Fruit fly (Drosophila melanogaster) whole organism, embryonic: ENCODE measurements around the gene CG17207.
A peak's percentile ranks its signal among the peaks of the same experiment; 100 is the strongest.

Experiments used
- B-H2 ChIP-seq: fragments of 200-800 bp; sonication (Bioruptor generic); optimal IDR thresholded peaks from 2 replicates; lab custom pipeline; 2018; ENCODE audit warnings: missing biosample characterization, mild to moderate bottlenecking, missing genetic modification characterization
- CG1024 ChIP-seq: fragments of 200-800 bp; sonication (Bioruptor generic); IDR thresholded peaks from 2 replicates; pipeline ENCODE4 v1.3.6; 2022; ENCODE audit warnings: missing biosample characterization, missing genetic modification characterization
- CG11504 ChIP-seq: fragments of 200-800 bp; sonication (Bioruptor generic); optimal IDR thresholded peaks from 3 replicates; lab custom pipeline; 2019; ENCODE audit warnings: missing biosample characterization, mild to moderate bottlenecking, missing genetic modification characterization, moderate library complexity
- CG16813 ChIP-seq: fragments of 200-800 bp; sonication (Bioruptor generic); IDR thresholded peaks from 3 replicates; pipeline ENCODE4 v1.3.6; 2022; ENCODE audit warnings: missing biosample characterization, missing genetic modification characterization; ENCODE audit not compliant: partially characterized antibody
- CG16815 ChIP-seq: fragments of 200-800 bp; sonication (Bioruptor generic); optimal IDR thresholded peaks from 3 replicates; lab custom pipeline; 2017; ENCODE audit warnings: missing biosample characterization, mild to moderate bottlenecking, missing genetic modification characterization
- CG18476 ChIP-seq: fragments of 200-800 bp; sonication (Bioruptor generic); optimal IDR thresholded peaks from 2 replicates; lab custom pipeline; 2016; ENCODE audit warnings: missing biosample characterization, mild to moderate bottlenecking, missing genetic modification characterization
- CG18764 ChIP-seq: fragments of 200-800 bp; sonication (Bioruptor generic); optimal IDR thresholded peaks from 3 replicates; lab custom pipeline; 2016; ENCODE audit warnings: missing biosample characterization, missing genetic modification characterization
- CG33213 ChIP-seq: fragments of 200-800 bp; sonication (Bioruptor generic); optimal IDR thresholded peaks from 3 replicates; lab custom pipeline; 2016; ENCODE audit warnings: missing biosample characterization, missing genetic modification characterization
- CG34224 ChIP-seq: fragments of 200-800 bp; sonication (Bioruptor generic); IDR thresholded peaks from 3 replicates; pipeline ENCODE4 v1.3.6; 2022; ENCODE audit warnings: missing biosample characterization, missing genetic modification characterization; ENCODE audit not compliant: partially characterized antibody
- CG5180 ChIP-seq: fragments of 200-800 bp; sonication (Bioruptor generic); optimal IDR thresholded peaks from 3 replicates; lab custom pipeline; 2017; ENCODE audit warnings: missing biosample characterization, missing genetic modification characterization, mild to moderate bottlenecking, moderate library complexity, missing genetic modification reagents
- CG5245 ChIP-seq: fragments of 200-800 bp; sonication (Bioruptor generic); optimal IDR thresholded peaks from 3 replicates; lab custom pipeline; 2016; ENCODE audit warnings: missing biosample characterization, missing genetic modification characterization
- CG6175 ChIP-seq: fragments of 200-800 bp; sonication (Bioruptor generic); IDR thresholded peaks from 3 replicates; pipeline ENCODE4 v1.3.6; 2022; ENCODE audit warnings: missing biosample characterization, missing genetic modification characterization
- CG7271 ChIP-seq: fragments of 200-800 bp; sonication (Bioruptor generic); optimal IDR thresholded peaks from 2 replicates; lab custom pipeline; 2018; ENCODE audit warnings: missing biosample characterization, mild to moderate bottlenecking, missing genetic modification characterization, moderate library complexity
- CG8388 ChIP-seq: fragments of 200-800 bp; sonication (Bioruptor generic); optimal IDR thresholded peaks from 2 replicates; lab custom pipeline; 2019; ENCODE audit warnings: missing biosample characterization, mild to moderate bottlenecking, missing genetic modification characterization, moderate library complexity
- CG9437 ChIP-seq: fragments of 200-800 bp; sonication (Bioruptor generic); optimal IDR thresholded peaks from 2 replicates; lab custom pipeline; 2018; ENCODE audit warnings: missing biosample characterization, mild to moderate bottlenecking, missing genetic modification characterization
- CG9609 ChIP-seq: fragments of 200-800 bp; sonication (Bioruptor generic); optimal IDR thresholded peaks from 3 replicates; lab custom pipeline; 2016; ENCODE audit warnings: missing biosample characterization, missing genetic modification characterization
- Dek ChIP-seq: fragments of 200-800 bp; sonication (Bioruptor generic); optimal IDR thresholded peaks from 3 replicates; lab custom pipeline; 2019; ENCODE audit warnings: missing biosample characterization, mild to moderate bottlenecking, missing genetic modification characterization, moderate library complexity
- ERR ChIP-seq: fragments of 200-800 bp; sonication (Bioruptor generic); optimal IDR thresholded peaks from 2 replicates; lab custom pipeline; 2016; ENCODE audit warnings: missing biosample characterization, missing genetic modification characterization
- Ets97D ChIP-seq: fragments of 200-800 bp; sonication (Bioruptor generic); optimal IDR thresholded peaks from 3 replicates; lab custom pipeline; 2016; ENCODE audit warnings: missing biosample characterization, missing genetic modification characterization
- HLHmδ ChIP-seq: fragments of 200-800 bp; sonication (Bioruptor generic); optimal IDR thresholded peaks from 2 replicates; lab custom pipeline; 2018; ENCODE audit warnings: missing biosample characterization, mild to moderate bottlenecking, missing genetic modification characterization, moderate library complexity
- Mad ChIP-seq: fragments of 200-800 bp; sonication (Bioruptor generic); optimal IDR thresholded peaks from 2 replicates; lab custom pipeline; 2016; ENCODE audit warnings: missing biosample characterization, missing genetic modification characterization
- Six4 ChIP-seq: fragments of 200-800 bp; sonication (Bioruptor generic); optimal IDR thresholded peaks from 2 replicates; lab custom pipeline; 2016; ENCODE audit warnings: missing biosample characterization, missing genetic modification characterization
- Ssrp ChIP-seq: fragments of 200-800 bp; sonication (Bioruptor generic); optimal IDR thresholded peaks from 2 replicates; lab custom pipeline; 2018; ENCODE audit warnings: missing biosample characterization, mild to moderate bottlenecking, missing genetic modification characterization, moderate library complexity
- Xrp1 ChIP-seq: fragments of 200-800 bp; sonication (Bioruptor generic); IDR thresholded peaks from 2 replicates; pipeline ENCODE4 v1.3.6; 2022; ENCODE audit warnings: missing biosample characterization, missing genetic modification characterization
- ato ChIP-seq: fragments of 200-800 bp; sonication (Bioruptor generic); IDR thresholded peaks from 2 replicates; pipeline ENCODE4 v1.3.6; 2022; ENCODE audit warnings: missing biosample characterization, missing genetic modification characterization; ENCODE audit not compliant: partially characterized antibody
- az2 ChIP-seq: fragments of 200-800 bp; sonication (Bioruptor generic); optimal IDR thresholded peaks from 3 replicates; lab custom pipeline; 2016; ENCODE audit warnings: missing biosample characterization, missing genetic modification characterization
- bigmax ChIP-seq: fragments of 200-800 bp; sonication (Bioruptor generic); optimal IDR thresholded peaks from 2 replicates; lab custom pipeline; 2018; ENCODE audit warnings: missing biosample characterization, mild to moderate bottlenecking, missing genetic modification characterization
- ci ChIP-seq: fragments of 200-800 bp; sonication (Bioruptor generic); IDR thresholded peaks from 3 replicates; pipeline ENCODE4 v1.3.6; 2022; ENCODE audit warnings: missing biosample characterization, missing genetic modification characterization
- dm ChIP-seq: fragments of 200-800 bp; sonication (Bioruptor generic); optimal IDR thresholded peaks from 3 replicates; lab custom pipeline; 2016; ENCODE audit warnings: missing biosample characterization, missing genetic modification characterization
- gsb ChIP-seq: fragments of 200-800 bp; sonication (Bioruptor generic); IDR thresholded peaks from 2 replicates; pipeline ENCODE4 v1.3.6; 2022; ENCODE audit warnings: missing biosample characterization, missing genetic modification characterization
- hb ChIP-seq: fragments of 200-800 bp; sonication (Bioruptor generic); IDR thresholded peaks from 3 replicates; pipeline ENCODE4 v1.3.6; 2022; ENCODE audit warnings: missing biosample characterization, missing genetic modification characterization; ENCODE audit not compliant: partially characterized antibody
- her ChIP-seq: fragments of 200-800 bp; sonication (Bioruptor generic); optimal IDR thresholded peaks from 2 replicates; lab custom pipeline; 2016; ENCODE audit warnings: missing biosample characterization, missing genetic modification characterization
- insv ChIP-seq, 2 experiments: fragments of 200-800 bp; sonication (Bioruptor generic); optimal IDR thresholded peaks; 3 replicates each; lab custom pipeline; 2016 to 2018; ENCODE audit warnings: missing biosample characterization in 2 of 2, missing genetic modification characterization in 2 of 2
- knrl ChIP-seq: fragments of 200-800 bp; sonication (Bioruptor generic); IDR thresholded peaks from 3 replicates; pipeline ENCODE4 v1.3.6; 2022; ENCODE audit warnings: missing biosample characterization, missing genetic modification characterization; ENCODE audit not compliant: partially characterized antibody
- ranshi ChIP-seq: fragments of 200-800 bp; sonication (Bioruptor generic); IDR thresholded peaks from 2 replicates; pipeline ENCODE4 v1.3.6; 2022; ENCODE audit warnings: missing biosample characterization, missing genetic modification characterization
- rib ChIP-seq: fragments of 200-800 bp; sonication (Bioruptor generic); IDR thresholded peaks from 2 replicates; pipeline ENCODE4 v1.3.6; 2022; ENCODE audit warnings: missing biosample characterization, missing genetic modification characterization
- schlank ChIP-seq: fragments of 200-800 bp; sonication (Bioruptor generic); optimal IDR thresholded peaks from 2 replicates; lab custom pipeline; 2018; ENCODE audit warnings: missing biosample characterization, mild to moderate bottlenecking, missing genetic modification characterization
- sima ChIP-seq: fragments of 200-800 bp; sonication (Bioruptor generic); optimal IDR thresholded peaks from 2 replicates; lab custom pipeline; 2016; ENCODE audit warnings: missing biosample characterization, missing genetic modification characterization
- slbo ChIP-seq: fragments of 200-800 bp; sonication (Bioruptor generic); IDR thresholded peaks from 2 replicates; pipeline ENCODE4 v1.3.6; 2022; ENCODE audit warnings: missing biosample characterization, missing genetic modification characterization
- sna ChIP-seq: fragments of 200-800 bp; sonication (Bioruptor generic); IDR thresholded peaks from 2 replicates; pipeline ENCODE4 v1.3.6; 2022; ENCODE audit warnings: missing biosample characterization, missing genetic modification characterization; ENCODE audit not compliant: partially characterized antibody
- stc ChIP-seq: fragments of 200-800 bp; sonication (Bioruptor generic); IDR thresholded peaks from 2 replicates; pipeline ENCODE4 v1.3.6; 2022; ENCODE audit warnings: missing biosample characterization, missing genetic modification characterization
- tap ChIP-seq: fragments of 200-800 bp; optimal IDR thresholded peaks from 3 replicates; lab custom pipeline; 2019; ENCODE audit warnings: missing biosample characterization, mild to moderate bottlenecking, missing genetic modification characterization, moderate library complexity
- tio ChIP-seq: fragments of 200-800 bp; sonication (Bioruptor generic); optimal IDR thresholded peaks from 2 replicates; lab custom pipeline; 2017; ENCODE audit warnings: missing biosample characterization, missing genetic modification characterization, inconsistent platforms
- tll ChIP-seq, 2 experiments: fragments of 200-800 bp in 1 of 2; fragments of >200 bp in 1 of 2; sonication (Bioruptor generic) in 1 of 2; optimal IDR thresholded peaks; 2 replicates each; lab custom pipeline; 2017 to 2019; ENCODE audit warnings: missing biosample characterization in 2 of 2, missing genetic modification characterization in 2 of 2, mild to moderate bottlenecking in 1 of 2, moderate library complexity in 1 of 2
- trem ChIP-seq: fragments of 200-800 bp; optimal IDR thresholded peaks from 3 replicates; lab custom pipeline; 2019; ENCODE audit warnings: missing biosample characterization, mild to moderate bottlenecking, missing genetic modification characterization, moderate library complexity
- twi ChIP-seq: fragments of 200-800 bp; optimal IDR thresholded peaks from 2 replicates; lab custom pipeline; 2019; ENCODE audit warnings: missing biosample characterization, mild to moderate bottlenecking, missing genetic modification characterization, moderate library complexity
- vnd ChIP-seq: fragments of 200-800 bp; sonication (Bioruptor generic); IDR thresholded peaks from 3 replicates; pipeline ENCODE4 v1.3.6; 2022; ENCODE audit warnings: missing biosample characterization, missing genetic modification characterization; ENCODE audit not compliant: partially characterized antibody
- z ChIP-seq: fragments of 200-800 bp; sonication (Bioruptor generic); IDR thresholded peaks from 3 replicates; pipeline ENCODE4 v1.3.6; 2022; ENCODE audit warnings: missing biosample characterization, missing genetic modification characterization
- zen2 ChIP-seq: fragments of 200-800 bp; sonication (Bioruptor generic); IDR thresholded peaks from 3 replicates; pipeline ENCODE4 v1.3.6; 2022; ENCODE audit warnings: missing biosample characterization, missing genetic modification characterization; ENCODE audit not compliant: partially characterized antibody

The CG17207 gene

DNA sequence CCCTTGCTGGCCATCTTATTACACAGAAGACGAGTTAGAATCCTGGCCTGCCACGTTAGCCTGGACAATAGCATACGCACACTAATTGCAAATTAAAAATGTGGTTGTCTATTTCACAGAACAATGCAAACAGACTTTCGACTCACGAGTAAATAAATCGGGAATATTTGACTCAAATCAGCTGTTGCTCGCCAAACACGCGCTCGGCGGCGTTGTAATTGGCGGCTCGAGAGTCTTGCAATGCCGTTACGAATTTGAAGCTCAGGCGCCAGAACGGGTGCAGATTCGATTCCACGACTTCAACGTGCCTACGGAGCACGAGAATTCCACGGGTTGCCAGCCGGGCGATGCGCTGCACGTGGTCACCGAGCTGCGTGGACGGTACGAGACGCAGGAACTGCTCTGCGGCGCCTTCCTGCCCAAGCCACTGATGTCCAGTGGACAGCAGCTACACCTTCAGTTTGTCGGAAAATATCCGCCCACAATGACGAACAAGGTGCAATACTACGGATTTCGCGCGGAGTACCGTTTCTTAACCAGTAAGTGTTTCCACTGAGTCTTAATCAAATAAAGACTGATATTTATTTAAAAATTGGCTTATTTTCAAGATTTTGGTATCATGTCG is 37.2 kb downstream of the CG17207 start, which contains the start of gene DNAlig3 (continued):
- TF ChIP-seq ERR (no peak), hb (GFP tag; lab: Robert Waterston, UW) (0 out of 3 replicates have a peak, but pooled peaks have one; percentile 64), CG9609 (GFP tag; lab: Kevin White, UChicago) (no peak), tll (GFP tag; optimal IDR thresholded peaks at IDR 0.05; lab: Kevin White, UChicago) (peak in 1 of 2 experiments; percentile 62), her (GFP tag; lab: Kevin White, UChicago) (peak; percentile 39), dm (GFP tag; lab: Kevin White, UChicago) (peak; percentile 37), Xrp1 (GFP tag; lab: Robert Waterston, UW) (no peak), insv (GFP tag; optimal IDR thresholded peaks at IDR 0.05; lab: Kevin White, UChicago) (no peak), CG6175 (GFP tag; lab: Robert Waterston, UW) (no peak), CG11504 (tag; lab: Kevin White, UChicago) (no peak), rib (GFP tag; lab: Robert Waterston, UW) (no peak), z (GFP tag; lab: Robert Waterston, UW) (no peak), CG5245 (GFP tag; lab: Kevin White, UChicago) (no peak), Dek (no peak), sima (GFP tag; lab: Kevin White, UChicago) (no peak), sna (GFP tag; lab: Robert Waterston, UW) (peak; percentile 62), Ets97D (GFP tag; lab: Kevin White, UChicago) (no peak), CG16813 (peak; percentile 45; the same call in 1 of the 3 replicates), Mad (no peak), twi (tag; lab: Kevin White, UChicago) (no peak), CG34224 (peak; percentile 57), CG33213 (GFP tag; lab: Kevin White, UChicago) (no peak), CG8388 (GFP tag; lab: Kevin White, UChicago) (no peak), Ssrp (tag; lab: Kevin White, UChicago) (no peak), slbo (GFP tag; lab: Robert Waterston, UW) (no peak), tio (GFP tag; lab: Kevin White, UChicago) (no peak), CG9437 (GFP tag; lab: Kevin White, UChicago) (no peak), gsb (GFP tag; lab: Robert Waterston, UW) (no peak), schlank (no peak), knrl (0 out of 3 replicates have a peak, but pooled peaks have one; percentile 28), CG5180 (GFP tag; lab: Kevin White, UChicago) (no peak), stc (GFP tag; lab: Robert Waterston, UW) (no peak), CG1024 (GFP tag; lab: Robert Waterston, UW) (no peak), ranshi (no peak), Six4 (GFP tag; lab: Kevin White, UChicago) (no peak), trem (peak; percentile 23), zen2 (GFP tag; lab: Robert Waterston, UW) (peak; percentile 68; the same call in 2 of the 3 replicates), ci (GFP tag; lab: Robert Waterston, UW) (peak; percentile 49; the same call in 1 of the 3 replicates), tap (tag; lab: Kevin White, UChicago) (no peak), vnd (GFP tag; lab: Robert Waterston, UW) (no peak), HLHmδ (GFP tag; lab: Kevin White, UChicago) (peak; percentile 65), bigmax (peak; percentile 8), CG16815 (GFP tag; lab: Kevin White, UChicago) (no peak), ato (GFP tag; lab: Robert Waterston, UW) (no peak), az2 (no peak), CG18476 (GFP tag; lab: Kevin White, UChicago) (no peak), B-H2 (GFP tag; lab: Kevin White, UChicago) (no peak), CG7271 (no peak), CG18764 (GFP tag; lab: Kevin White, UChicago) (no peak)
